Worm (Caenorhabditis elegans) whole organism, young adult: ENCODE results near the gene dep-1.

Source experiments
- K11D2.4 ChIP-seq: fragments of 200-800 bp; sonication (Bioruptor generic); IDR thresholded peaks from 2 replicates; pipeline ENCODE4 v1.3.6; 2022; ENCODE audit warnings: missing genetic modification reagents, missing genetic modification characterization, missing compliant biosample characterization
- ama-1 ChIP-seq, 3 experiments: fragments of 150-350 bp in 1 of 3; sonication (generic microtip) in 2 of 3; optimal IDR thresholded peaks; 2 replicates each; lab custom pipeline; 2014 to 2018; ENCODE audit warnings: missing biosample characterization in 2 of 3, missing genetic modification characterization in 2 of 3, missing genetic modification reagents in 2 of 3
- mxl-1 ChIP-seq: sonication (generic microtip); optimal IDR thresholded peaks from 2 replicates; lab custom pipeline; 2016; ENCODE audit warnings: missing genetic modification characterization, missing compliant biosample characterization
- nfya-1 ChIP-seq: sonication (generic microtip); optimal IDR thresholded peaks from 2 replicates; lab custom pipeline; 2017; ENCODE audit warnings: antibody characterized with exemption, missing compliant biosample characterization, missing genetic modification characterization, borderline replicate concordance; ENCODE audit not compliant: insufficient read depth
- sea-2 ChIP-seq: fragments of 200-800 bp; sonication (Bioruptor generic); IDR thresholded peaks from 2 replicates; pipeline ENCODE4 v1.3.6; 2022; ENCODE audit warnings: missing genetic modification characterization, missing compliant biosample characterization
- snpc-1.1 ChIP-seq: sonication (generic microtip); optimal IDR thresholded peaks from 2 replicates; lab custom pipeline; 2017; ENCODE audit warnings: missing genetic modification characterization, mild to moderate bottlenecking, missing compliant biosample characterization, antibody characterized with exemption, moderate library complexity, missing genotype, missing genetic modification reagents; ENCODE audit not compliant: insufficient read depth
- unc-62 ChIP-seq: fragments of 150-350 bp; optimal IDR thresholded peaks from 2 replicates; lab custom pipeline; 2014; ENCODE audit warnings: missing biosample characterization, missing genetic modification reagents, missing genetic modification characterization

ce11 chrII:8991602-8992001, 28.0 kb downstream of the dep-1 start:
- TF ChIP-seq K11D2.4 (GFP tag; lab: Robert Waterston, UW) (no peak), ama-1 (optimal IDR thresholded peaks at IDR 0.05; lab: Kevin White, UChicago) (no peak), ama-1 (GFP tag; optimal IDR thresholded peaks at IDR 0.05; lab: Kevin White, UChicago) (no peak), nfya-1 (no peak), snpc-1.1 (tag; lab: Kevin White, UChicago) (no peak), unc-62 (GFP tag; lab: Kevin White, UChicago) (no peak), sea-2 (GFP tag; lab: Robert Waterston, UW) (no peak), mxl-1 (tag; lab: Kevin White, UChicago) (no peak)
